Worm (Caenorhabditis elegans) whole organism, midembryonic: ENCODE results near the gene F47E1.4.

ENCODE experiments used
- T22C8.4 ChIP-seq: fragments of 200-800 bp; sonication (Bioruptor generic); IDR thresholded peaks from 2 replicates; pipeline ENCODE4 v1.3.6; 2022; ENCODE audit warnings: missing genetic modification characterization, missing compliant biosample characterization
- cog-1 ChIP-seq: sonication (generic microtip); optimal IDR thresholded peaks from 2 replicates; lab custom pipeline; 2016; ENCODE audit warnings: missing genetic modification characterization, missing compliant biosample characterization
- flt-1 ChIP-seq: fragments of 200-800 bp; sonication (Bioruptor generic); IDR thresholded peaks from 2 replicates; pipeline ENCODE4 v1.3.6; 2022; ENCODE audit warnings: missing genetic modification characterization, missing compliant biosample characterization
- klf-2 ChIP-seq: fragments of 200-800 bp; sonication (Bioruptor generic); conservative IDR thresholded peaks from 2 replicates; pipeline ENCODE4 v1.3.6; 2022; ENCODE audit warnings: missing genetic modification reagents, missing genetic modification characterization, missing compliant biosample characterization
- med-1 ChIP-seq: sonication (generic microtip); optimal IDR thresholded peaks from 2 replicates; lab custom pipeline; 2017; ENCODE audit warnings: missing genetic modification characterization, mild to moderate bottlenecking, missing compliant biosample characterization, antibody characterized with exemption, missing genetic modification reagents; ENCODE audit not compliant: insufficient read depth
- ref-1 ChIP-seq: fragments of 200-800 bp; sonication (Bioruptor generic); conservative IDR thresholded peaks from 2 replicates; pipeline ENCODE4 v1.3.6; 2022; ENCODE audit warnings: missing genetic modification reagents, missing genetic modification characterization, missing compliant biosample characterization
- tab-1 ChIP-seq: fragments of 200-800 bp; sonication (Bioruptor generic); IDR thresholded peaks from 2 replicates; pipeline ENCODE4 v1.3.6; 2022; ENCODE audit warnings: missing genetic modification characterization, missing compliant biosample characterization
- ztf-23 ChIP-seq: fragments of 200-800 bp; sonication (Bioruptor generic); IDR thresholded peaks from 2 replicates; pipeline ENCODE4 v1.3.6; 2022; ENCODE audit warnings: missing genetic modification reagents, missing genetic modification characterization, missing compliant biosample characterization
- ztf-29 ChIP-seq: fragments of 200-800 bp; sonication (Bioruptor generic); IDR thresholded peaks from 2 replicates; pipeline ENCODE4 v1.3.6; 2022; ENCODE audit warnings: missing genetic modification reagents, missing genetic modification characterization, missing compliant biosample characterization

ce11 chrX:9035142-9035541 lies 27.5 kb upstream of the F47E1.4 start:
- TF ChIP-seq ztf-29 (GFP tag; lab: Robert Waterston, UW) (no peak), T22C8.4 (GFP tag; lab: Robert Waterston, UW) (no peak), klf-2 (GFP tag; lab: Robert Waterston, UW) (no peak), ztf-23 (GFP tag; lab: Robert Waterston, UW) (no peak), med-1 (GFP tag; lab: Kevin White, UChicago) (no peak), flt-1 (GFP tag; lab: Robert Waterston, UW) (no peak), ref-1 (GFP tag; lab: Robert Waterston, UW) (no peak), tab-1 (GFP tag; lab: Robert Waterston, UW) (no peak), cog-1 (tag; lab: Kevin White, UChicago) (no peak)
